Worm (Caenorhabditis elegans) whole organism, L1 larva: ENCODE measurements around the gene C08A9.3.

Experiments used
- egl-13 ChIP-seq: sonication (generic microtip); optimal IDR thresholded peaks from 2 replicates; lab custom pipeline; 2016; ENCODE audit warnings: missing genotype, missing genetic modification reagents, missing genetic modification characterization, missing compliant biosample characterization
- fkh-8 ChIP-seq: sonication (generic microtip); optimal IDR thresholded peaks from 2 replicates; lab custom pipeline; 2016; ENCODE audit warnings: mild to moderate bottlenecking, missing genetic modification characterization, missing compliant biosample characterization
- lin-39 ChIP-seq: fragments of 150-350 bp; optimal IDR thresholded peaks from 2 replicates; lab custom pipeline; 2014; ENCODE audit warnings: missing biosample characterization, missing genetic modification reagents, missing genetic modification characterization
- nhr-11 ChIP-seq: fragments of 150-350 bp; optimal IDR thresholded peaks from 2 replicates; lab custom pipeline; 2014; ENCODE audit warnings: missing biosample characterization, missing genetic modification characterization
- nhr-12 ChIP-seq: sonication (generic microtip); optimal IDR thresholded peaks from 2 replicates; lab custom pipeline; 2017; ENCODE audit warnings: missing biosample characterization, missing genetic modification characterization
- nhr-28 ChIP-seq: fragments of 150-350 bp; optimal IDR thresholded peaks from 2 replicates; lab custom pipeline; 2014; ENCODE audit warnings: missing biosample characterization, missing genetic modification characterization
- unc-130 ChIP-seq: fragments of 150-350 bp; optimal IDR thresholded peaks from 2 replicates; lab custom pipeline; 2017; ENCODE audit warnings: missing biosample characterization, missing genetic modification characterization, inconsistent platforms
- unc-62 ChIP-seq: fragments of 150-350 bp; optimal IDR thresholded peaks from 2 replicates; lab custom pipeline; 2014; ENCODE audit warnings: missing biosample characterization, missing genetic modification reagents, missing genetic modification characterization
- ztf-11 ChIP-seq, 2 experiments: sonication (generic microtip); optimal IDR thresholded peaks; 2 replicates each; lab custom pipeline; 2016 to 2017; ENCODE audit warnings: missing genetic modification characterization in 2 of 2, missing biosample characterization in 1 of 2, missing compliant biosample characterization in 1 of 2

DNA sequence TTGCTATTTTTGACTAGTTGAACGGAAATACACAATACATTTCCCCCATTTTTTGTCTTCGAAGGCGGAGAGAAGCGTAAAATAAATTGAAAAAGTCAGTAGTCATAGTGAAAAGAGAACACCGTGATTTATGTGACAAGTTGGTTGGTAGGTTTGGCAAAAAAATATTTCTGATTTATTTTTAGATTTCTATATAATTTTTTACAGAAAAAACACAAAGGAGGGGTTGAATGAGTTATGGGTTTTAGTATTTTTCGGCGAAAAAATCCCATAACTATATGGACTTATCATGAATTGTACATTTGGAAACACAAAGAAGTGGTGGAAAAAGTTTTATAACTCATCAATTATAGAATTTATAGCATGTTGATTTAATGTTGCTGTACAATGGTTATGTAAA lies 47.6 kb downstream of the C08A9.3 start, which contains the start of gene C30G4.2:
- no peak for TF ChIP-seq unc-62 (GFP tag; lab: Kevin White, UChicago)
- TF ChIP-seq unc-130 (tag; lab: Kevin White, UChicago) = no peak
- TF ChIP-seq nhr-12 (tag; lab: Kevin White, UChicago) = no peak
- no peak for TF ChIP-seq egl-13 (tag; lab: Kevin White, UChicago)
- TF ChIP-seq nhr-11 (tag; lab: Kevin White, UChicago) = no peak
- no peak for TF ChIP-seq ztf-11 (tag; optimal IDR thresholded peaks at IDR 0.05; lab: Kevin White, UChicago)
- TF ChIP-seq lin-39 (tag; lab: Kevin White, UChicago) = no peak
- TF ChIP-seq nhr-28 = no peak
- TF ChIP-seq fkh-8 (tag; lab: Kevin White, UChicago) = no peak
